Fruit fly (Drosophila melanogaster) whole organism, prepupa: ENCODE results near the gene CG11382.

Experiments
- CG11902 ChIP-seq: fragments of 200-800 bp; sonication (Bioruptor generic); optimal IDR thresholded peaks from 3 replicates; lab custom pipeline; 2016; ENCODE audit warnings: missing biosample characterization, missing genetic modification characterization
- CG15336 ChIP-seq: fragments of 200-800 bp; sonication (Bioruptor generic); IDR thresholded peaks from 2 replicates; pipeline ENCODE4 v1.3.6; 2022; ENCODE audit warnings: missing biosample characterization, missing genetic modification characterization
- CG1621 ChIP-seq: fragments of 200-800 bp; sonication (Bioruptor generic); optimal IDR thresholded peaks from 3 replicates; lab custom pipeline; 2018; ENCODE audit warnings: missing biosample characterization, mild to moderate bottlenecking, missing genetic modification characterization
- CG3032 ChIP-seq: fragments of 200-800 bp; optimal IDR thresholded peaks from 2 replicates; lab custom pipeline; 2019; ENCODE audit warnings: missing biosample characterization, mild to moderate bottlenecking, missing genetic modification characterization, moderate library complexity
- CG31627 ChIP-seq: fragments of 200-800 bp; sonication (Bioruptor generic); optimal IDR thresholded peaks from 3 replicates; lab custom pipeline; 2016; ENCODE audit warnings: missing biosample characterization, missing genetic modification characterization
- CG32006 ChIP-seq: fragments of 200-800 bp; sonication (Bioruptor generic); optimal IDR thresholded peaks from 3 replicates; lab custom pipeline; 2017; ENCODE audit warnings: missing biosample characterization, mild to moderate bottlenecking, missing genetic modification characterization
- CG3919 ChIP-seq: fragments of 200-800 bp; sonication (Bioruptor generic); optimal IDR thresholded peaks from 3 replicates; lab custom pipeline; 2016; ENCODE audit warnings: missing biosample characterization, missing genetic modification characterization
- CG6163 ChIP-seq: fragments of 200-800 bp; sonication (Bioruptor generic); IDR thresholded peaks from 3 replicates; pipeline ENCODE4 v1.3.6; 2022; ENCODE audit warnings: missing biosample characterization, missing genetic modification characterization
- CG6276 ChIP-seq: fragments of 200-800 bp; sonication (Bioruptor generic); optimal IDR thresholded peaks from 2 replicates; lab custom pipeline; 2017; ENCODE audit warnings: missing biosample characterization, mild to moderate bottlenecking, missing genetic modification characterization
- CG6792 ChIP-seq: fragments of 200-800 bp; sonication (Bioruptor generic); optimal IDR thresholded peaks from 3 replicates; lab custom pipeline; 2016; ENCODE audit warnings: missing biosample characterization, missing genetic modification characterization
- CG7368 ChIP-seq: fragments of 200-800 bp; sonication (Bioruptor generic); optimal IDR thresholded peaks from 3 replicates; lab custom pipeline; 2016; ENCODE audit warnings: missing biosample characterization, missing genetic modification characterization
- CG8119 ChIP-seq: fragments of 200-800 bp; sonication (Bioruptor generic); IDR thresholded peaks from 3 replicates; pipeline ENCODE4 v1.3.6; 2022; ENCODE audit warnings: missing biosample characterization, missing genetic modification characterization
- Eip78C ChIP-seq: fragments of 200-800 bp; sonication (Bioruptor generic); peaks from one replicate; lab custom pipeline; 2016; ENCODE audit warnings: missing biosample characterization, missing genetic modification characterization
- Eip93F ChIP-seq: fragments of 200-800 bp; sonication (Bioruptor generic); optimal IDR thresholded peaks from 2 replicates; lab custom pipeline; 2016; ENCODE audit warnings: missing biosample characterization, mild to moderate bottlenecking, missing genetic modification characterization
- Ets21C ChIP-seq: fragments of 200-800 bp; sonication (Bioruptor generic); optimal IDR thresholded peaks from 3 replicates; lab custom pipeline; 2016; ENCODE audit warnings: missing biosample characterization, missing genetic modification characterization
- Ets96B ChIP-seq: fragments of 200-800 bp; optimal IDR thresholded peaks from 2 replicates; lab custom pipeline; 2019; ENCODE audit warnings: missing biosample characterization, mild to moderate bottlenecking, missing genetic modification characterization, moderate library complexity
- Gug ChIP-seq: fragments of 200-800 bp; sonication (Bioruptor generic); IDR thresholded peaks from 2 replicates; pipeline ENCODE4 v1.3.6; 2022; ENCODE audit warnings: missing biosample characterization, missing genetic modification characterization
- Hr38 ChIP-seq: sonication (Bioruptor generic); optimal IDR thresholded peaks from 2 replicates; lab custom pipeline; 2016; ENCODE audit warnings: missing biosample characterization, missing genetic modification characterization
- Hr39 ChIP-seq: fragments of 200-800 bp; sonication (Bioruptor generic); optimal IDR thresholded peaks from 2 replicates; lab custom pipeline; 2016; ENCODE audit warnings: missing biosample characterization, missing genetic modification characterization
- Hr4 ChIP-seq: fragments of 200-800 bp; sonication (Bioruptor generic); optimal IDR thresholded peaks from 3 replicates; lab custom pipeline; 2016; ENCODE audit warnings: missing biosample characterization, missing genetic modification characterization
- Lpt ChIP-seq: fragments of 200-800 bp; sonication (Bioruptor generic); optimal IDR thresholded peaks from 3 replicates; lab custom pipeline; 2016; ENCODE audit warnings: missing biosample characterization, missing genetic modification characterization
- Met ChIP-seq: fragments of 200-800 bp; sonication (Bioruptor generic); optimal IDR thresholded peaks from 3 replicates; lab custom pipeline; 2016; ENCODE audit warnings: missing biosample characterization, missing genetic modification characterization
- OdsH ChIP-seq: fragments of 200-800 bp; sonication (Bioruptor generic); optimal IDR thresholded peaks from 3 replicates; lab custom pipeline; 2016; ENCODE audit warnings: missing biosample characterization, missing genetic modification characterization
- Smox ChIP-seq: fragments of 200-800 bp; sonication (Bioruptor generic); optimal IDR thresholded peaks from 3 replicates; lab custom pipeline; 2016; ENCODE audit warnings: missing biosample characterization, missing genetic modification characterization
- Sox14 ChIP-seq: fragments of 200-800 bp; sonication (Bioruptor generic); optimal IDR thresholded peaks from 3 replicates; lab custom pipeline; 2016; ENCODE audit warnings: missing biosample characterization, missing genetic modification characterization
- cyc ChIP-seq: fragments of 200-800 bp; sonication (Bioruptor generic); optimal IDR thresholded peaks from 3 replicates; lab custom pipeline; 2016; ENCODE audit warnings: missing biosample characterization, missing genetic modification characterization
- dac ChIP-seq: fragments of 200-800 bp; sonication (Bioruptor generic); optimal IDR thresholded peaks from 2 replicates; lab custom pipeline; 2017; ENCODE audit warnings: missing biosample characterization, mild to moderate bottlenecking, missing genetic modification characterization
- dsx ChIP-seq: fragments of 200-800 bp; optimal IDR thresholded peaks from 3 replicates; lab custom pipeline; 2019; ENCODE audit warnings: missing biosample characterization, mild to moderate bottlenecking, missing genetic modification characterization, moderate library complexity; ENCODE audit not compliant: poor library complexity, severe bottlenecking
- esn ChIP-seq: fragments of 200-800 bp; sonication (Bioruptor generic); optimal IDR thresholded peaks from 2 replicates; lab custom pipeline; 2016; ENCODE audit warnings: missing biosample characterization, mild to moderate bottlenecking, missing genetic modification characterization, moderate library complexity
- fd85E ChIP-seq: fragments of 200-800 bp; sonication (Bioruptor generic); optimal IDR thresholded peaks from 3 replicates; lab custom pipeline; 2016; ENCODE audit warnings: missing biosample characterization, missing genetic modification characterization
- fkh ChIP-seq: fragments of 200-800 bp; sonication (Bioruptor generic); optimal IDR thresholded peaks from 3 replicates; lab custom pipeline; 2017; ENCODE audit warnings: missing biosample characterization, mild to moderate bottlenecking, missing genetic modification characterization, moderate library complexity
- lz ChIP-seq: fragments of 200-800 bp; sonication (Bioruptor generic); optimal IDR thresholded peaks from 3 replicates; lab custom pipeline; 2016; ENCODE audit warnings: missing biosample characterization, missing genetic modification characterization
- net ChIP-seq: fragments of 200-800 bp; sonication (Bioruptor generic); optimal IDR thresholded peaks from 3 replicates; lab custom pipeline; 2016; ENCODE audit warnings: missing biosample characterization, missing genetic modification characterization
- pdm3 ChIP-seq: fragments of 200-800 bp; sonication (Bioruptor generic); optimal IDR thresholded peaks from 3 replicates; lab custom pipeline; 2016; ENCODE audit warnings: missing biosample characterization, missing genetic modification characterization
- salr ChIP-seq, 2 experiments: fragments of 200-800 bp; sonication (Bioruptor generic); optimal IDR thresholded peaks; 3 replicates each; lab custom pipeline; 2016 to 2018; ENCODE audit warnings: missing biosample characterization in 2 of 2, missing genetic modification characterization in 2 of 2, mild to moderate bottlenecking in 1 of 2
- spab ChIP-seq: fragments of 200-800 bp; sonication (Bioruptor generic); optimal IDR thresholded peaks from 2 replicates; lab custom pipeline; 2017; ENCODE audit warnings: missing biosample characterization, mild to moderate bottlenecking, missing genetic modification characterization, missing genetic modification reagents
- ss ChIP-seq, 2 experiments: fragments of 200-800 bp; sonication (Bioruptor generic); optimal IDR thresholded peaks; 2 replicates in 1 of 2; 3 replicates in 1 of 2; lab custom pipeline; 2017 to 2018; ENCODE audit warnings: mild to moderate bottlenecking in 2 of 2, missing biosample characterization in 2 of 2, missing genetic modification characterization in 2 of 2, moderate library complexity in 1 of 2
- svp ChIP-seq: fragments of 200-800 bp; sonication (Bioruptor generic); peaks from one replicate; lab custom pipeline; 2016; ENCODE audit warnings: missing biosample characterization, missing genetic modification characterization
- topi ChIP-seq: fragments of 200-800 bp; sonication (Bioruptor generic); optimal IDR thresholded peaks from 3 replicates; lab custom pipeline; 2016; ENCODE audit warnings: missing biosample characterization, missing genetic modification characterization
- vri ChIP-seq: fragments of 200-800 bp; sonication (Bioruptor generic); optimal IDR thresholded peaks from 3 replicates; lab custom pipeline; 2016; ENCODE audit warnings: missing biosample characterization, mild to moderate bottlenecking, missing genetic modification characterization

Gene CG11382

dm6 chrX:1234817-1235617, 25.2 kb downstream of the CG11382 start (continued):
- TF ChIP-seq Ets96B (tag; lab: Kevin White, UChicago): peak; percentile 81
- TF ChIP-seq CG6163 (GFP tag; lab: Robert Waterston, UW): peak; percentile 92
- peak; percentile 91 for TF ChIP-seq Met (GFP tag; lab: Kevin White, UChicago)
- TF ChIP-seq Lpt (GFP tag; lab: Kevin White, UChicago): peak; percentile 59
- peak; percentile 78 to 88 for TF ChIP-seq ss (GFP tag; optimal IDR thresholded peaks at IDR 0.05; lab: Kevin White, UChicago)
- TF ChIP-seq vri: peak; percentile 57
- TF ChIP-seq Ets21C (GFP tag; lab: Kevin White, UChicago): peak; percentile 78
- peak; percentile 90 for TF ChIP-seq esn (GFP tag; lab: Kevin White, UChicago)
- no peak for TF ChIP-seq Eip93F (GFP tag; lab: Kevin White, UChicago)
- TF ChIP-seq OdsH (GFP tag; lab: Kevin White, UChicago): peak; percentile 79
- TF ChIP-seq Smox: peak; percentile 82
- TF ChIP-seq salr (GFP tag; optimal IDR thresholded peaks at IDR 0.05; lab: Kevin White, UChicago): peak; percentile 60 to 84
- TF ChIP-seq spab (GFP tag; lab: Kevin White, UChicago): peak; percentile 76
- peak; percentile 86 for TF ChIP-seq CG1621
- peak; percentile 86 for TF ChIP-seq Hr39 (GFP tag; lab: Kevin White, UChicago)
- peak; percentile 84 for TF ChIP-seq pdm3 (GFP tag; lab: Kevin White, UChicago)
- peak; percentile 29 for TF ChIP-seq fd85E (GFP tag; lab: Kevin White, UChicago)
- TF ChIP-seq dsx (GFP tag; lab: Kevin White, UChicago): peak; percentile 87
- peak; percentile 93 for TF ChIP-seq Eip78C (GFP tag; lab: Kevin White, UChicago)
- TF ChIP-seq net (GFP tag; lab: Kevin White, UChicago): peak; percentile 63
- TF ChIP-seq CG32006: peak; percentile 87
- peak; percentile 86 for TF ChIP-seq Hr4 (GFP tag; lab: Kevin White, UChicago)
- peak; percentile 94 for TF ChIP-seq svp (GFP tag; lab: Kevin White, UChicago)
- peak; percentile 71 for TF ChIP-seq CG6792
- TF ChIP-seq CG3032 (tag; lab: Kevin White, UChicago): peak; percentile 83
- peak; percentile 85 for TF ChIP-seq CG8119 (GFP tag; lab: Robert Waterston, UW)
- TF ChIP-seq cyc (GFP tag; lab: Kevin White, UChicago): peak; percentile 79
- peak; percentile 84 for TF ChIP-seq CG31627 (GFP tag; lab: Kevin White, UChicago)
- peak; percentile 80 for TF ChIP-seq CG15336 (GFP tag; lab: Robert Waterston, UW)
- peak; percentile 31 for TF ChIP-seq fkh (GFP tag; lab: Kevin White, UChicago)
- peak; percentile 74 for TF ChIP-seq Gug (GFP tag; lab: Robert Waterston, UW)
- TF ChIP-seq CG6276 (GFP tag; lab: Kevin White, UChicago): peak; percentile 80
- TF ChIP-seq, all 60 proteins: peak for 58

dm6 chrX:1235618-1236006, 25.8 kb downstream of the CG11382 start:
- no peak for TF ChIP-seq topi (GFP tag; lab: Kevin White, UChicago)
- no peak for TF ChIP-seq Ets96B (tag; lab: Kevin White, UChicago)

- TF ChIP-seq svp (GFP tag; lab: Kevin White, UChicago) (peak; percentile 26), CG3919 (GFP tag; lab: Kevin White, UChicago) (peak; percentile 12), Hr38 (GFP tag; lab: Kevin White, UChicago) (no peak), cyc (GFP tag; lab: Kevin White, UChicago) (peak; percentile 17), CG7368 (GFP tag; lab: Kevin White, UChicago) (no peak), CG6276 (GFP tag; lab: Kevin White, UChicago) (no peak), dac (GFP tag; lab: Kevin White, UChicago) (no peak), CG3032 (tag; lab: Kevin White, UChicago) (peak; percentile 11), CG8119 (GFP tag; lab: Robert Waterston, UW) (no peak), OdsH (GFP tag; lab: Kevin White, UChicago) (no peak), lz (GFP tag; lab: Kevin White, UChicago) (peak; percentile 9), Eip93F (GFP tag; lab: Kevin White, UChicago) (no peak), Sox14 (peak; percentile 44), vri (no peak), CG31627 (GFP tag; lab: Kevin White, UChicago) (peak; percentile 23), dsx (GFP tag; lab: Kevin White, UChicago) (no peak), Hr39 (GFP tag; lab: Kevin White, UChicago) (peak; percentile 16), topi (GFP tag; lab: Kevin White, UChicago) (no peak), CG11902 (GFP tag; lab: Kevin White, UChicago) (no peak)
Observed at dm6 chrX:1236475-1236874, 26.7 kb downstream of the CG11382 start, which contains the start of gene CG3638. Gene CG3638 (minus strand): TSS chrX:1236684.
